Fruit fly (Drosophila melanogaster) whole organism, adult: ENCODE data around the gene Pomp.

Source experiments
- CG14711 ChIP-seq: fragments of 200-800 bp; sonication (Bioruptor generic); optimal IDR thresholded peaks from 2 replicates; lab custom pipeline; 2018; ENCODE audit warnings: missing biosample characterization, mild to moderate bottlenecking, missing genetic modification characterization, moderate library complexity
- CG1620 ChIP-seq: fragments of 200-800 bp; sonication (Bioruptor generic); optimal IDR thresholded peaks from 2 replicates; lab custom pipeline; 2016; ENCODE audit warnings: missing biosample characterization, missing genetic modification characterization
- CG33017 ChIP-seq: fragments of 200-800 bp; sonication (Bioruptor generic); optimal IDR thresholded peaks from 2 replicates; lab custom pipeline; 2018; ENCODE audit warnings: missing biosample characterization, mild to moderate bottlenecking, missing genetic modification characterization, moderate library complexity
- CG5204 ChIP-seq: fragments of 200-800 bp; sonication (Bioruptor generic); optimal IDR thresholded peaks from 2 replicates; lab custom pipeline; 2016; ENCODE audit warnings: missing biosample characterization, missing genetic modification characterization
- CG7045 ChIP-seq: fragments of 200-800 bp; sonication (Bioruptor generic); optimal IDR thresholded peaks from 2 replicates; lab custom pipeline; 2017; ENCODE audit warnings: missing biosample characterization, mild to moderate bottlenecking, missing genetic modification characterization
- CG7101 ChIP-seq: fragments of 200-800 bp; sonication (Bioruptor generic); optimal IDR thresholded peaks from 2 replicates; lab custom pipeline; 2018; ENCODE audit warnings: missing biosample characterization, mild to moderate bottlenecking, missing genetic modification characterization, moderate library complexity
- Clk ChIP-seq: fragments of 200-800 bp; sonication (Bioruptor generic); optimal IDR thresholded peaks from 2 replicates; lab custom pipeline; 2017; ENCODE audit warnings: missing biosample characterization, missing genetic modification characterization
- Crg-1 ChIP-seq: fragments of 200-800 bp; sonication (Bioruptor generic); optimal IDR thresholded peaks from 2 replicates; lab custom pipeline; 2016; ENCODE audit warnings: missing biosample characterization, missing genetic modification characterization
- Hr96 ChIP-seq: fragments of 200-800 bp; sonication (Bioruptor generic); optimal IDR thresholded peaks from 2 replicates; lab custom pipeline; 2016; ENCODE audit warnings: missing biosample characterization, missing genetic modification characterization
- cic ChIP-seq: fragments of 200-800 bp; sonication (Bioruptor generic); optimal IDR thresholded peaks from 2 replicates; lab custom pipeline; 2017; ENCODE audit warnings: missing biosample characterization, mild to moderate bottlenecking, missing genetic modification characterization, moderate library complexity
- cnc ChIP-seq, 2 experiments: fragments of >200 bp; optimal IDR thresholded peaks; 2 replicates each; lab custom pipeline; 2017
- kay ChIP-seq: fragments of 200-800 bp; sonication (Bioruptor generic); peaks from one replicate; lab custom pipeline; 2016; ENCODE audit warnings: missing biosample characterization, missing genetic modification characterization, borderline replicate concordance
- ovo ChIP-seq: fragments of 200-800 bp; sonication (Bioruptor generic); optimal IDR thresholded peaks from 2 replicates; lab custom pipeline; 2016; ENCODE audit warnings: missing biosample characterization, missing genetic modification characterization
- pad ChIP-seq: fragments of 200-800 bp; sonication (Bioruptor generic); optimal IDR thresholded peaks from 3 replicates; lab custom pipeline; 2017; ENCODE audit warnings: missing biosample characterization, missing genetic modification characterization, mild to moderate bottlenecking, moderate library complexity, missing genetic modification reagents

DNA sequence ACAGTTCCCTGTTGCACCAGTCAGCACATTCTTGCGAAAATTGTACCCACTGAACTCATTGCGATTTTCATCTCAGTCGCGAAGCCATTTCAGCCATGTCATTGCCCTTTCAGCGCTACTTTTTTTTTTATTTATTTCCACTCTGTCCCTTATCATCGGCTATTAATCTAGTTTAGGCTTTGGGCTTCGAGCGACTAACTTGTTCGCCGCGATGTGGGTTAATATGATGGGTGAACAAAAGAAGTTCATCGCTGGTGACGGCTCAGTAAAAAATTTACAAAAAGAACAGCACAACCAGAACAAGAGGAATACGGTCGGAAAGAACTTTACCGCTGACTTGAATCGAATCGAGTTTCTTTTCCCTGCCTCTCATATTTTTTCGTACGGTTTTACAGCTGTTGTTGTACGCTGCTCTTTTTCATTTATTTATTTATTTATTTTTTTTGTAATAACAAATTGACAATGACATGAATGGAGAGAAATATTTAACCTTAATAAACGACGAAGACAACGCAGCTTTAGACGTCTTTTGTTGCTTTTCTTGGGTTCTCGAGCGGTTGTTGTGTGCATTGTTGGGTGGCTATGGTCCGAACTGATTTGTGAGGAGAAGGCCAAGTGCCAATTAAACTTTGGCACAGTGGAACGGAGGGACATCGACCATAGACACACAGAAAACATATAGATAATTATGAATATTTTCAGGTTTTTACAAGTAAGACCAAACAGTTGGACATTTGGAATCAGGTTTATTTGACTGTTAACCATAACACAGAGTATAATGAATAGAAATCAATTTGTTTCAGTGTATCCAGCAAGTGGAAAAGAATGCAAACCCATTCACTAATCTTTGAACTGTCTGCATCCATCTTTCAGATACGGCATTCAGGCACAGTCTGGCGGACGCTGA, 25.1 kb downstream of the Pomp start:
- no peak for TF ChIP-seq CG5204 (GFP tag; lab: Kevin White, UChicago)
- TF ChIP-seq CG7045 (GFP tag; lab: Kevin White, UChicago) = no peak
- peak; percentile 27 for TF ChIP-seq kay
- TF ChIP-seq cnc (optimal IDR thresholded peaks at IDR 0.05; lab: Kevin White, UChicago) = no peak
- no peak for TF ChIP-seq CG7101 (tag; lab: Kevin White, UChicago)
- no peak for TF ChIP-seq Crg-1 (GFP tag; lab: Kevin White, UChicago)
- no peak for TF ChIP-seq CG1620 (GFP tag; lab: Kevin White, UChicago)
- no peak for TF ChIP-seq pad (GFP tag; lab: Kevin White, UChicago)
- no peak for TF ChIP-seq CG14711 (tag; lab: Kevin White, UChicago)
- TF ChIP-seq CG33017 (tag; lab: Kevin White, UChicago) = no peak
- no peak for TF ChIP-seq Clk (GFP tag; lab: Kevin White, UChicago)
- no peak for TF ChIP-seq cic
- no peak for TF ChIP-seq ovo (GFP tag; lab: Kevin White, UChicago)
- no peak for TF ChIP-seq Hr96
